Fruit fly (Drosophila melanogaster) whole organism, prepupa: Measurements from ENCODE around the gene CG46439.

Source experiments
- Blimp-1 ChIP-seq: fragments of 200-800 bp; sonication (Bioruptor generic); optimal IDR thresholded peaks from 3 replicates; lab custom pipeline; 2017; ENCODE audit warnings: missing biosample characterization, missing genetic modification characterization, mild to moderate bottlenecking, moderate library complexity, missing genetic modification reagents
- CG10631 ChIP-seq: fragments of 200-800 bp; sonication (Bioruptor generic); optimal IDR thresholded peaks from 2 replicates; lab custom pipeline; 2016; ENCODE audit warnings: missing biosample characterization, missing genetic modification characterization
- CG10669 ChIP-seq: fragments of 200-800 bp; sonication (Bioruptor generic); optimal IDR thresholded peaks from 3 replicates; lab custom pipeline; 2018; ENCODE audit warnings: missing biosample characterization, mild to moderate bottlenecking, missing genetic modification characterization, moderate library complexity
- CG11294 ChIP-seq: fragments of 200-800 bp; sonication (Bioruptor generic); IDR thresholded peaks from 2 replicates; pipeline ENCODE4 v1.3.6; 2022; ENCODE audit warnings: missing biosample characterization, missing genetic modification characterization
- CG11762 ChIP-seq: fragments of 200-800 bp; sonication (Bioruptor generic); optimal IDR thresholded peaks from 3 replicates; lab custom pipeline; 2016; ENCODE audit warnings: missing biosample characterization, missing genetic modification characterization; ENCODE audit not compliant: insufficient read depth
- CG11902 ChIP-seq: fragments of 200-800 bp; sonication (Bioruptor generic); optimal IDR thresholded peaks from 3 replicates; lab custom pipeline; 2016; ENCODE audit warnings: missing biosample characterization, missing genetic modification characterization
- CG15336 ChIP-seq: fragments of 200-800 bp; sonication (Bioruptor generic); IDR thresholded peaks from 2 replicates; pipeline ENCODE4 v1.3.6; 2022; ENCODE audit warnings: missing biosample characterization, missing genetic modification characterization
- CG1621 ChIP-seq: fragments of 200-800 bp; sonication (Bioruptor generic); optimal IDR thresholded peaks from 3 replicates; lab custom pipeline; 2018; ENCODE audit warnings: missing biosample characterization, mild to moderate bottlenecking, missing genetic modification characterization
- CG16779 ChIP-seq: fragments of 200-800 bp; sonication (Bioruptor generic); optimal IDR thresholded peaks from 3 replicates; lab custom pipeline; 2017; ENCODE audit warnings: missing biosample characterization, mild to moderate bottlenecking, missing genetic modification characterization
- CG3032 ChIP-seq: fragments of 200-800 bp; optimal IDR thresholded peaks from 2 replicates; lab custom pipeline; 2019; ENCODE audit warnings: missing biosample characterization, mild to moderate bottlenecking, missing genetic modification characterization, moderate library complexity
- CG31627 ChIP-seq: fragments of 200-800 bp; sonication (Bioruptor generic); optimal IDR thresholded peaks from 3 replicates; lab custom pipeline; 2016; ENCODE audit warnings: missing biosample characterization, missing genetic modification characterization
- CG32006 ChIP-seq: fragments of 200-800 bp; sonication (Bioruptor generic); optimal IDR thresholded peaks from 3 replicates; lab custom pipeline; 2017; ENCODE audit warnings: missing biosample characterization, mild to moderate bottlenecking, missing genetic modification characterization
- CG34406 ChIP-seq: fragments of 200-800 bp; sonication (Bioruptor generic); optimal IDR thresholded peaks from 3 replicates; lab custom pipeline; 2016; ENCODE audit warnings: missing biosample characterization, missing genetic modification characterization
- CG3919 ChIP-seq: fragments of 200-800 bp; sonication (Bioruptor generic); optimal IDR thresholded peaks from 3 replicates; lab custom pipeline; 2016; ENCODE audit warnings: missing biosample characterization, missing genetic modification characterization
- CG4318 ChIP-seq: fragments of 200-800 bp; sonication (Bioruptor generic); optimal IDR thresholded peaks from 3 replicates; lab custom pipeline; 2017; ENCODE audit warnings: missing biosample characterization, mild to moderate bottlenecking, missing genetic modification characterization
- CG6163 ChIP-seq: fragments of 200-800 bp; sonication (Bioruptor generic); IDR thresholded peaks from 3 replicates; pipeline ENCODE4 v1.3.6; 2022; ENCODE audit warnings: missing biosample characterization, missing genetic modification characterization
- CG6276 ChIP-seq: fragments of 200-800 bp; sonication (Bioruptor generic); optimal IDR thresholded peaks from 2 replicates; lab custom pipeline; 2017; ENCODE audit warnings: missing biosample characterization, mild to moderate bottlenecking, missing genetic modification characterization
- CG6792 ChIP-seq: fragments of 200-800 bp; sonication (Bioruptor generic); optimal IDR thresholded peaks from 3 replicates; lab custom pipeline; 2016; ENCODE audit warnings: missing biosample characterization, missing genetic modification characterization
- CG6808 ChIP-seq: fragments of 200-800 bp; sonication (Bioruptor generic); optimal IDR thresholded peaks from 3 replicates; lab custom pipeline; 2017; ENCODE audit warnings: missing biosample characterization, missing genetic modification characterization, mild to moderate bottlenecking, moderate library complexity, missing genetic modification reagents
- CG6854 ChIP-seq: fragments of 200-800 bp; sonication (Bioruptor generic); optimal IDR thresholded peaks from 2 replicates; lab custom pipeline; 2017; ENCODE audit warnings: missing biosample characterization, mild to moderate bottlenecking, missing genetic modification characterization
- CG8119 ChIP-seq: fragments of 200-800 bp; sonication (Bioruptor generic); IDR thresholded peaks from 3 replicates; pipeline ENCODE4 v1.3.6; 2022; ENCODE audit warnings: missing biosample characterization, missing genetic modification characterization
- CG8319 ChIP-seq: fragments of 200-800 bp; sonication (Bioruptor generic); optimal IDR thresholded peaks from 3 replicates; lab custom pipeline; 2016; ENCODE audit warnings: missing biosample characterization, missing genetic modification characterization
- CG8632 ChIP-seq: fragments of 200-800 bp; sonication (Bioruptor generic); optimal IDR thresholded peaks from 3 replicates; lab custom pipeline; 2016; ENCODE audit warnings: missing biosample characterization, missing genetic modification characterization
- Eip75B ChIP-seq: fragments of 200-800 bp; sonication (Bioruptor generic); optimal IDR thresholded peaks from 3 replicates; lab custom pipeline; 2016; ENCODE audit warnings: missing biosample characterization, missing genetic modification characterization
- Eip78C ChIP-seq: fragments of 200-800 bp; sonication (Bioruptor generic); peaks from one replicate; lab custom pipeline; 2016; ENCODE audit warnings: missing biosample characterization, missing genetic modification characterization
- Eip93F ChIP-seq: fragments of 200-800 bp; sonication (Bioruptor generic); optimal IDR thresholded peaks from 2 replicates; lab custom pipeline; 2016; ENCODE audit warnings: missing biosample characterization, mild to moderate bottlenecking, missing genetic modification characterization
- Ets96B ChIP-seq: fragments of 200-800 bp; optimal IDR thresholded peaks from 2 replicates; lab custom pipeline; 2019; ENCODE audit warnings: missing biosample characterization, mild to moderate bottlenecking, missing genetic modification characterization, moderate library complexity
- Gug ChIP-seq: fragments of 200-800 bp; sonication (Bioruptor generic); IDR thresholded peaks from 2 replicates; pipeline ENCODE4 v1.3.6; 2022; ENCODE audit warnings: missing biosample characterization, missing genetic modification characterization
- Hr38 ChIP-seq: sonication (Bioruptor generic); optimal IDR thresholded peaks from 2 replicates; lab custom pipeline; 2016; ENCODE audit warnings: missing biosample characterization, missing genetic modification characterization
- Hr4 ChIP-seq: fragments of 200-800 bp; sonication (Bioruptor generic); optimal IDR thresholded peaks from 3 replicates; lab custom pipeline; 2016; ENCODE audit warnings: missing biosample characterization, missing genetic modification characterization
- Lpt ChIP-seq: fragments of 200-800 bp; sonication (Bioruptor generic); optimal IDR thresholded peaks from 3 replicates; lab custom pipeline; 2016; ENCODE audit warnings: missing biosample characterization, missing genetic modification characterization
- Met ChIP-seq: fragments of 200-800 bp; sonication (Bioruptor generic); optimal IDR thresholded peaks from 3 replicates; lab custom pipeline; 2016; ENCODE audit warnings: missing biosample characterization, missing genetic modification characterization
- Smox ChIP-seq: fragments of 200-800 bp; sonication (Bioruptor generic); optimal IDR thresholded peaks from 3 replicates; lab custom pipeline; 2016; ENCODE audit warnings: missing biosample characterization, missing genetic modification characterization
- Sox14 ChIP-seq: fragments of 200-800 bp; sonication (Bioruptor generic); optimal IDR thresholded peaks from 3 replicates; lab custom pipeline; 2016; ENCODE audit warnings: missing biosample characterization, missing genetic modification characterization
- Sox15 ChIP-seq: fragments of 200-800 bp; sonication (Bioruptor generic); optimal IDR thresholded peaks from 3 replicates; lab custom pipeline; 2016; ENCODE audit warnings: missing biosample characterization, missing genetic modification characterization
- achi ChIP-seq: fragments of 200-800 bp; sonication (Bioruptor generic); optimal IDR thresholded peaks from 3 replicates; lab custom pipeline; 2016; ENCODE audit warnings: missing biosample characterization, missing genetic modification characterization
- acj6 ChIP-seq: fragments of 200-800 bp; sonication (Bioruptor generic); optimal IDR thresholded peaks from 3 replicates; lab custom pipeline; 2016; ENCODE audit warnings: missing biosample characterization, missing genetic modification characterization
- dac ChIP-seq: fragments of 200-800 bp; sonication (Bioruptor generic); optimal IDR thresholded peaks from 2 replicates; lab custom pipeline; 2017; ENCODE audit warnings: missing biosample characterization, mild to moderate bottlenecking, missing genetic modification characterization
- dsx ChIP-seq: fragments of 200-800 bp; optimal IDR thresholded peaks from 3 replicates; lab custom pipeline; 2019; ENCODE audit warnings: missing biosample characterization, mild to moderate bottlenecking, missing genetic modification characterization, moderate library complexity; ENCODE audit not compliant: poor library complexity, severe bottlenecking
- eg ChIP-seq: fragments of 200-800 bp; sonication (Bioruptor generic); IDR thresholded peaks from 3 replicates; pipeline ENCODE4 v1.3.6; 2022; ENCODE audit warnings: missing biosample characterization, missing genetic modification characterization
- esn ChIP-seq: fragments of 200-800 bp; sonication (Bioruptor generic); optimal IDR thresholded peaks from 2 replicates; lab custom pipeline; 2016; ENCODE audit warnings: missing biosample characterization, mild to moderate bottlenecking, missing genetic modification characterization, moderate library complexity
- fd59A ChIP-seq: fragments of 200-800 bp; sonication (Bioruptor generic); optimal IDR thresholded peaks from 2 replicates; lab custom pipeline; 2017; ENCODE audit warnings: missing biosample characterization, mild to moderate bottlenecking, missing genetic modification characterization, missing genetic modification reagents
- fd85E ChIP-seq: fragments of 200-800 bp; sonication (Bioruptor generic); optimal IDR thresholded peaks from 3 replicates; lab custom pipeline; 2016; ENCODE audit warnings: missing biosample characterization, missing genetic modification characterization
- fkh ChIP-seq: fragments of 200-800 bp; sonication (Bioruptor generic); optimal IDR thresholded peaks from 3 replicates; lab custom pipeline; 2017; ENCODE audit warnings: missing biosample characterization, mild to moderate bottlenecking, missing genetic modification characterization, moderate library complexity
- lz ChIP-seq: fragments of 200-800 bp; sonication (Bioruptor generic); optimal IDR thresholded peaks from 3 replicates; lab custom pipeline; 2016; ENCODE audit warnings: missing biosample characterization, missing genetic modification characterization
- net ChIP-seq: fragments of 200-800 bp; sonication (Bioruptor generic); optimal IDR thresholded peaks from 3 replicates; lab custom pipeline; 2016; ENCODE audit warnings: missing biosample characterization, missing genetic modification characterization
- spab ChIP-seq: fragments of 200-800 bp; sonication (Bioruptor generic); optimal IDR thresholded peaks from 2 replicates; lab custom pipeline; 2017; ENCODE audit warnings: missing biosample characterization, mild to moderate bottlenecking, missing genetic modification characterization, missing genetic modification reagents
- ss ChIP-seq, 2 experiments: fragments of 200-800 bp; sonication (Bioruptor generic); optimal IDR thresholded peaks; 2 replicates in 1 of 2; 3 replicates in 1 of 2; lab custom pipeline; 2017 to 2018; ENCODE audit warnings: mild to moderate bottlenecking in 2 of 2, missing biosample characterization in 2 of 2, missing genetic modification characterization in 2 of 2, moderate library complexity in 1 of 2
- svp ChIP-seq: fragments of 200-800 bp; sonication (Bioruptor generic); peaks from one replicate; lab custom pipeline; 2016; ENCODE audit warnings: missing biosample characterization, missing genetic modification characterization
- topi ChIP-seq: fragments of 200-800 bp; sonication (Bioruptor generic); optimal IDR thresholded peaks from 3 replicates; lab custom pipeline; 2016; ENCODE audit warnings: missing biosample characterization, missing genetic modification characterization
- vri ChIP-seq: fragments of 200-800 bp; sonication (Bioruptor generic); optimal IDR thresholded peaks from 3 replicates; lab custom pipeline; 2016; ENCODE audit warnings: missing biosample characterization, mild to moderate bottlenecking, missing genetic modification characterization

CG46439 gene

DNA sequence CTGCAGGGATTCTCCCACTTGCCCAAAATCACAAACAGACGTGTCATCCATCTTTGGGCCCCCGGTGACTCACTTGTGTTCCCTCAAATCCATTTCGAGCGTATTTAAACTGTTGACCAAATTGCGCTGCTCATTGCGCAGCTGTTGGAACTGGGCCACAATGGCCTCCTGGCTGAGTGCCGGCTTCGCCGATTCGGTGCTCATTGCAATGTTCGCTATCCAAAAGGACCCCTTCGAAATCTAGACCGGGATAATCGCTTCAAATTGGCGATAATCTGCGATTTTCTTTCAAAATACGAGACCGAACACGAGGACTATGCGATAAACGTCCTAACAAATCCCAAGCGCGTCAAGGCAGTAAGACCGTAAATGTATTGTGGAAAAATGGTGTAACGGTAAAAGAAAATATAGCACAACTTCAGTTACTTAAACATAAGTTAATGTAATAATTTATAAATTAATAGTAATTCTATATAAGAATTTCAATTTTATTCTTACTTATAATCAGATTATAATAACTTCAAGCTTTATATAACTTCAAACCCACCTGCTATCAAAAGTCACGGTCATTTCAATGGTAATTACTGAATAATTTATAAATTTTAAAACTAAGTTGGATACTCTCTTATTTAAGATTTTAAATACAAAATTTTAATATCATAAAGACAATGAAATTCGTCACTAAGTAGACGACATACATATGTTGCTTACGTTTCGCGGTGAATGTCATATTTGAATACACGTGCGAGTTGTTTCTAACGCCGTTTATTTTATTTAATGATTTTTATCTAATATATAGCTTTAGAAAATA, 21.8 kb downstream of the CG46439 start, which contains the start of the genes Pfdn2 and Noc1:
Gene Pfdn2, minus strand, starts transcription at position 346 of the 811 bp plus-strand sequence.
Gene Noc1, plus strand, starts transcription at position 727 of the 811 bp plus-strand sequence.
- TF ChIP-seq CG8632 (GFP tag; lab: Kevin White, UChicago) (no peak), CG6792 (GFP tag; lab: Kevin White, UChicago) (no peak), CG10631 (GFP tag; lab: Kevin White, UChicago) (peak; percentile 73), CG6808 (GFP tag; lab: Kevin White, UChicago) (no peak), CG1621 (no peak), CG32006 (no peak), Eip93F (no peak), CG3919 (GFP tag; lab: Kevin White, UChicago) (no peak), Eip75B (GFP tag; lab: Kevin White, UChicago) (no peak), topi (GFP tag; lab: Kevin White, UChicago) (no peak), Hr4 (no peak), fkh (GFP tag; lab: Kevin White, UChicago) (no peak), CG3032 (peak; percentile 31), CG11762 (GFP tag; lab: Kevin White, UChicago) (no peak), net (GFP tag; lab: Kevin White, UChicago) (no peak), Lpt (GFP tag; lab: Kevin White, UChicago) (no peak), Gug (GFP tag; lab: Robert Waterston, UW) (peak; percentile 30; the same call in 1 of the 2 replicates), eg (GFP tag; lab: Robert Waterston, UW) (no peak), dsx (no peak), lz (GFP tag; lab: Kevin White, UChicago) (peak; percentile 38), spab (GFP tag; lab: Kevin White, UChicago) (no peak), CG31627 (GFP tag; lab: Kevin White, UChicago) (peak; percentile 51), Blimp-1 (no peak), ss (GFP tag; optimal IDR thresholded peaks at IDR 0.05; lab: Kevin White, UChicago) (no peak), CG8119 (GFP tag; lab: Robert Waterston, UW) (no peak), CG6276 (no peak), CG34406 (GFP tag; lab: Kevin White, UChicago) (no peak), CG16779 (tag; lab: Kevin White, UChicago) (no peak), fd85E (GFP tag; lab: Kevin White, UChicago) (no peak), CG11294 (peak; percentile 50; the same call in 1 of the 2 replicates), Met (no peak), CG10669 (GFP tag; lab: Kevin White, UChicago) (no peak), dac (no peak), Sox15 (GFP tag; lab: Kevin White, UChicago) (no peak), svp (GFP tag; lab: Kevin White, UChicago) (no peak), esn (GFP tag; lab: Kevin White, UChicago) (peak; percentile 62), Smox (GFP tag; lab: Kevin White, UChicago) (no peak), CG6163 (no peak), Sox14 (no peak), CG11902 (GFP tag; lab: Kevin White, UChicago) (no peak), vri (GFP tag; lab: Kevin White, UChicago) (no peak), CG6854 (GFP tag; lab: Kevin White, UChicago) (peak; percentile 20), CG4318 (GFP tag; lab: Kevin White, UChicago) (no peak), fd59A (GFP tag; lab: Kevin White, UChicago) (no peak), CG15336 (GFP tag; lab: Robert Waterston, UW) (0 out of 2 replicates have a peak, but pooled peaks have one; percentile 7), Eip78C (GFP tag; lab: Kevin White, UChicago) (no peak), CG8319 (GFP tag; lab: Kevin White, UChicago) (peak; percentile 2), Ets96B (tag; lab: Kevin White, UChicago) (no peak), Hr38 (GFP tag; lab: Kevin White, UChicago) (no peak), acj6 (GFP tag; lab: Kevin White, UChicago) (no peak), achi (GFP tag; lab: Kevin White, UChicago) (no peak)
